Worm (Caenorhabditis elegans) whole organism, midembryonic: ENCODE data around the gene C13E3.1.

ENCODE experiments used
- T22C8.4 ChIP-seq: fragments of 200-800 bp; sonication (Bioruptor generic); IDR thresholded peaks from 2 replicates; pipeline ENCODE4 v1.3.6; 2022; ENCODE audit warnings: missing genetic modification characterization, missing compliant biosample characterization
- cog-1 ChIP-seq: sonication (generic microtip); optimal IDR thresholded peaks from 2 replicates; lab custom pipeline; 2016; ENCODE audit warnings: missing genetic modification characterization, missing compliant biosample characterization
- flt-1 ChIP-seq: fragments of 200-800 bp; sonication (Bioruptor generic); IDR thresholded peaks from 2 replicates; pipeline ENCODE4 v1.3.6; 2022; ENCODE audit warnings: missing genetic modification characterization, missing compliant biosample characterization
- klf-2 ChIP-seq: fragments of 200-800 bp; sonication (Bioruptor generic); conservative IDR thresholded peaks from 2 replicates; pipeline ENCODE4 v1.3.6; 2022; ENCODE audit warnings: missing genetic modification reagents, missing genetic modification characterization, missing compliant biosample characterization
- med-1 ChIP-seq: sonication (generic microtip); optimal IDR thresholded peaks from 2 replicates; lab custom pipeline; 2017; ENCODE audit warnings: missing genetic modification characterization, mild to moderate bottlenecking, missing compliant biosample characterization, antibody characterized with exemption, missing genetic modification reagents; ENCODE audit not compliant: insufficient read depth
- ref-1 ChIP-seq: fragments of 200-800 bp; sonication (Bioruptor generic); conservative IDR thresholded peaks from 2 replicates; pipeline ENCODE4 v1.3.6; 2022; ENCODE audit warnings: missing genetic modification reagents, missing genetic modification characterization, missing compliant biosample characterization
- tab-1 ChIP-seq: fragments of 200-800 bp; sonication (Bioruptor generic); IDR thresholded peaks from 2 replicates; pipeline ENCODE4 v1.3.6; 2022; ENCODE audit warnings: missing genetic modification characterization, missing compliant biosample characterization
- ztf-23 ChIP-seq: fragments of 200-800 bp; sonication (Bioruptor generic); IDR thresholded peaks from 2 replicates; pipeline ENCODE4 v1.3.6; 2022; ENCODE audit warnings: missing genetic modification reagents, missing genetic modification characterization, missing compliant biosample characterization
- ztf-29 ChIP-seq: fragments of 200-800 bp; sonication (Bioruptor generic); IDR thresholded peaks from 2 replicates; pipeline ENCODE4 v1.3.6; 2022; ENCODE audit warnings: missing genetic modification reagents, missing genetic modification characterization, missing compliant biosample characterization

ce11 chrX:8843988-8844387 is 48.9 kb upstream of the C13E3.1 start, which contains the start of gene ubc-23:
- TF ChIP-seq ztf-29 (GFP tag; lab: Robert Waterston, UW) (no peak), flt-1 (GFP tag; lab: Robert Waterston, UW) (no peak), klf-2 (GFP tag; lab: Robert Waterston, UW) (no peak), T22C8.4 (GFP tag; lab: Robert Waterston, UW) (no peak), med-1 (GFP tag; lab: Kevin White, UChicago) (no peak), tab-1 (GFP tag; lab: Robert Waterston, UW) (no peak), ztf-23 (no peak), cog-1 (tag; lab: Kevin White, UChicago) (no peak), ref-1 (GFP tag; lab: Robert Waterston, UW) (no peak)
